Worm (Caenorhabditis elegans) whole organism, early embryonic: ENCODE results near the gene tnt-2.

Experiments
- B0310.2 ChIP-seq: sonication (generic microtip); optimal IDR thresholded peaks from 2 replicates; lab custom pipeline; 2016; ENCODE audit warnings: mild to moderate bottlenecking, missing genetic modification characterization, missing compliant biosample characterization
- F13C5.2 ChIP-seq: sonication (generic microtip); optimal IDR thresholded peaks from 2 replicates; lab custom pipeline; 2017; ENCODE audit warnings: mild to moderate bottlenecking, missing genetic modification characterization, inconsistent platforms, missing compliant biosample characterization
- aly-1 ChIP-seq: sonication (generic microtip); optimal IDR thresholded peaks from 2 replicates; lab custom pipeline; 2016; ENCODE audit warnings: missing genetic modification characterization, missing compliant biosample characterization
- ama-1 ChIP-seq: fragments of 150-350 bp; optimal IDR thresholded peaks from 2 replicates; lab custom pipeline; 2014
- ceh-13 ChIP-seq: fragments of 200-800 bp; sonication (Bioruptor generic); optimal IDR thresholded peaks from 2 replicates; lab custom pipeline; 2018; ENCODE audit warnings: mild to moderate bottlenecking, missing genetic modification characterization, missing compliant biosample characterization
- ceh-36 ChIP-seq: sonication (generic microtip); optimal IDR thresholded peaks from 2 replicates; lab custom pipeline; 2016; ENCODE audit warnings: missing genetic modification characterization, inconsistent platforms, missing compliant biosample characterization
- ets-7 ChIP-seq: sonication (generic microtip); optimal IDR thresholded peaks from 2 replicates; lab custom pipeline; 2016; ENCODE audit warnings: missing genotype, missing genetic modification characterization, missing compliant biosample characterization
- flt-1 ChIP-seq: fragments of 200-800 bp; sonication (Bioruptor generic); IDR thresholded peaks from 2 replicates; pipeline ENCODE4 v1.3.6; 2022; ENCODE audit warnings: missing genetic modification characterization, missing compliant biosample characterization
- hmbx-1 ChIP-seq: sonication (generic microtip); optimal IDR thresholded peaks from 2 replicates; lab custom pipeline; 2016; ENCODE audit warnings: mild to moderate bottlenecking, missing genetic modification characterization, missing compliant biosample characterization
- hmg-4 ChIP-seq: fragments of 200-800 bp; sonication (Bioruptor generic); optimal IDR thresholded peaks from 2 replicates; lab custom pipeline; 2018; ENCODE audit warnings: mild to moderate bottlenecking, missing genetic modification characterization, missing compliant biosample characterization
- hnd-1 ChIP-seq: sonication (generic microtip); optimal IDR thresholded peaks from 2 replicates; lab custom pipeline; 2016; ENCODE audit warnings: missing genetic modification characterization, missing compliant biosample characterization
- pes-1 ChIP-seq: fragments of 200-800 bp; sonication (Bioruptor generic); IDR thresholded peaks from 2 replicates; pipeline ENCODE4 v1.3.6; 2022; ENCODE audit warnings: missing genetic modification reagents, missing genetic modification characterization, missing compliant biosample characterization
- scrt-1 ChIP-seq: fragments of 200-800 bp; sonication (Bioruptor generic); IDR thresholded peaks from 2 replicates; pipeline ENCODE4 v1.3.6; 2022; ENCODE audit warnings: missing genetic modification characterization, missing compliant biosample characterization
- sea-1 ChIP-seq: fragments of 200-800 bp; sonication (Bioruptor generic); conservative IDR thresholded peaks from 2 replicates; pipeline ENCODE4 v1.3.6; 2022; ENCODE audit warnings: missing genetic modification characterization, missing compliant biosample characterization
- tbx-11 ChIP-seq: fragments of 200-800 bp; sonication (Bioruptor generic); IDR thresholded peaks from 2 replicates; pipeline ENCODE4 v1.3.6; 2022; ENCODE audit warnings: missing genetic modification characterization, missing compliant biosample characterization
- tbx-37 ChIP-seq: fragments of 200-800 bp; sonication (Bioruptor generic); conservative IDR thresholded peaks from 2 replicates; pipeline ENCODE4 v1.3.6; 2022; ENCODE audit warnings: missing genetic modification reagents, missing genetic modification characterization, missing compliant biosample characterization
- tra-4 ChIP-seq: sonication (generic microtip); optimal IDR thresholded peaks from 2 replicates; lab custom pipeline; 2017; ENCODE audit warnings: missing genetic modification characterization, missing compliant biosample characterization

tnt-2 gene

DNA sequence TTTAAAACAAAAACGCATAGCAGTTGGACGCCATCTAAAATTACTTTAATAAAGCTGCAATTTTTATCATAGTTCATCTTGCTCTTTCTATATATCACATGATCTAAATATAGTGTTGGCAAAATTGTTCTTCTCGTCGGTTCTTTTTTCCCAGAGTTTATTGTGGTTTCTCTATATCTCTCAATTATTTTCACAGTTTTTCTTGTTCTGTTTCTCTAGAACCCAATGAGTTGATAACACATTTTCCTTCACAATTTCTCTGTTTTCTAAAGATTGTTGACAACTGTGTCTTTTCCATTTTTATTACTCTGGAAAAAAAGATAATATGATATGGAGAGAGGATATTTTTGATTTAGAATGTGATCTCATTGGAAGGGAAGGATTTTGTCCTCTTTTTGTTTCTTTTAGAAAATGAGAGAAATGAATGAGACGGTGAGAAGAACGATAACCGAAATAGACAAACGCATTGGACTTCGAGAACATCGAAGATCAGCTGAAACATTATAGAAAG, 31.0 kb upstream of the tnt-2 start:
- TF ChIP-seq scrt-1 (GFP tag; lab: Robert Waterston, UW) (no peak), tbx-11 (no peak), pes-1 (no peak), aly-1 (tag; lab: Kevin White, UChicago) (no peak)

DNA sequence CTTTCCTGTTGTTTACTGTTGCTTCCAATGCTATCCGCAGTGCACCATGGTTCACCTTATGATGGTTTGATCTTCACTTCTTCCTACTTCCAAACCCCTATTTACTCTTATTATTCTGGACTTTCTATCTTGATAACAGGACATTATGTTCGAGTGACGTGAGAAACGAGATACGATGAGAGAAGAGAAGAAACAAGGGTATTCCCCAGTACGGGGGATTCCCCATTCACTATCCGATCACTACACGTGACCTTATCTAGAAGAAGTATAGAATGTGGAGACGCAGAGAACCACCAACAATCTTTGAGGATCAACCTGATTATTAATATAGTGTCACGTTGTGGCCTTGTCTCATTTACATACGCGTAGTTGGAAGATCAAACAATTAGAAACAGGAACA, 29.2 kb upstream of the tnt-2 start:
- no peak for TF ChIP-seq ceh-13
- TF ChIP-seq F13C5.2, result no peak
- TF ChIP-seq tra-4 (tag; lab: Kevin White, UChicago), result no peak
- no peak for TF ChIP-seq pes-1
- no peak for TF ChIP-seq scrt-1 (GFP tag; lab: Robert Waterston, UW)
- no peak for TF ChIP-seq tbx-37 (GFP tag; lab: Robert Waterston, UW)
- no peak for TF ChIP-seq sea-1 (GFP tag; lab: Robert Waterston, UW)
- TF ChIP-seq flt-1 (GFP tag; lab: Robert Waterston, UW), result no peak
- no peak for TF ChIP-seq ceh-36 (tag; lab: Kevin White, UChicago)
- no peak for TF ChIP-seq aly-1 (tag; lab: Kevin White, UChicago)
- no peak for TF ChIP-seq hmbx-1
- TF ChIP-seq ama-1 (lab: Kevin White, UChicago), result no peak
- no peak for TF ChIP-seq B0310.2 (tag; lab: Kevin White, UChicago)
- TF ChIP-seq tbx-11, result no peak
- no peak for TF ChIP-seq ets-7
- TF ChIP-seq hnd-1, result no peak
- TF ChIP-seq hmg-4 (GFP tag; lab: Kevin White, UChicago), result no peak

DNA sequence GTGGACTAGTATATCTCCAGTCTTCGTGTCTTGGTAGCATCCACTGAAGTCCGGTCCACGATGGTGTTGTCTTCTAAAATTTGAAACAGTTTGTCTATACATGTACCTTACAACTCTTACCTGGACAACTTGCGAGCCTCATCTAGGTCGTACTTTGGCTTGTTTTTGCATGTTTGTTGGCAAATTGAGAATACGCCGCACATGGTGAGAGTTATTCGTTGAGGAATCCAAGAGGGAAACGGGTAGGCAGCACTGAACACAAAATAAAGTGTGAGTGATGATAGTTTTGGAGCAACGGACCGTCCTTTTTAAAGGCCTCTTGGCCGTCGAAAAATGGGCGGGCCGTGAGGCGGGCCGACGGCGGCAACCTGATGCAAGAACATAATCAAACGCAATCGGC, 27.3 kb upstream of the tnt-2 start, which contains the start of gene asns-2:
asns-2 (minus strand) TSS at position 282 of the 400 bp plus-strand sequence.
- TF ChIP-seq aly-1 (tag; lab: Kevin White, UChicago) (peak; percentile 13), tra-4 (tag; lab: Kevin White, UChicago) (no peak)

DNA sequence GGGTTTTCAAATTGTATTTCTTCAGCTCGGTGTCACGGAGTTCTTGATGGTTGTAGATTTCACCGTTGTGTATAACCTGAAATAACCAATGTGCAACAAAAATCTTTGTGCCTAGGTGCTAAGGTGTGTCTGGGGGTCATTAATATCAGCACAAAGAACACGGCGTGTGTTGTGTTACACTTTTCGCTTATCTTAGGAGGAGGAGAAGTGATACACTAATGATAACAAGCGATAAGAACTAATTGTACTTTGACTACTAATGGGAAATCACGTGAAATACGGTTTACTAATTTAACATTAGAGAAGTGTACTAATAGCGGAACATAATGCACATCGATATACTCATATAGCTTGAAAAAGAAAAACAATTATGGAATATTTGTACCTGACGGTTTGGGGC, 26.9 kb upstream of the tnt-2 start:
- no peak for TF ChIP-seq hnd-1
- TF ChIP-seq scrt-1 (GFP tag; lab: Robert Waterston, UW), result no peak
- TF ChIP-seq ets-7, result no peak
- TF ChIP-seq ama-1 (lab: Kevin White, UChicago), result no peak
- no peak for TF ChIP-seq hmg-4 (GFP tag; lab: Kevin White, UChicago)
- TF ChIP-seq sea-1 (GFP tag; lab: Robert Waterston, UW), result no peak
- no peak for TF ChIP-seq ceh-36 (tag; lab: Kevin White, UChicago)
- TF ChIP-seq B0310.2 (tag; lab: Kevin White, UChicago), result no peak
- TF ChIP-seq F13C5.2, result no peak
- TF ChIP-seq aly-1 (tag; lab: Kevin White, UChicago), result no peak
- TF ChIP-seq ceh-13, result no peak
- no peak for TF ChIP-seq pes-1
- TF ChIP-seq tbx-11, result no peak
- no peak for TF ChIP-seq flt-1 (GFP tag; lab: Robert Waterston, UW)

DNA sequence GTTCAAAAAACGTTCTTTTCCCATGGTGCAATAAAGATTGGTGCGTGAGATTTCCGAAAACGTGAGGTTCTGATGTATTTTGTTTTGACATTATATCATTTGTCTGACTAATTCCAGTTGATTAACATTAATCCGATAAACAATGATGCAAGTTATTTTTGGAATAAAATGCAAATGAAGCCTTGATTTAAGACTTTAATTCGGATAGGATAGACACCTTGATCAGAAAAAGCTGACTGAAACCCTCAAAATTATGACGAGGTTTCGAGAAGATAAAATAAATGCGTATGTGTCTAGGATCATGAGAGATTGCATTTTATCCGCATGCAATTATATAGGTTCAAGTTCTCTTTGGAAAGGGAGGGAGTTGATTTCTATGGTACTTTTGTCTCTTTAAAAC, 22.2 kb upstream of the tnt-2 start:
- no peak for TF ChIP-seq tbx-37 (GFP tag; lab: Robert Waterston, UW)
- no peak for TF ChIP-seq scrt-1 (GFP tag; lab: Robert Waterston, UW)
- no peak for TF ChIP-seq tbx-11
- TF ChIP-seq hmbx-1, result no peak
- TF ChIP-seq ets-7, result no peak
- TF ChIP-seq ceh-13, result no peak
- TF ChIP-seq tra-4 (tag; lab: Kevin White, UChicago), result no peak
- TF ChIP-seq ama-1 (lab: Kevin White, UChicago), result no peak
- TF ChIP-seq flt-1 (GFP tag; lab: Robert Waterston, UW), result no peak
- TF ChIP-seq ceh-36 (tag; lab: Kevin White, UChicago), result no peak
- no peak for TF ChIP-seq sea-1 (GFP tag; lab: Robert Waterston, UW)

DNA sequence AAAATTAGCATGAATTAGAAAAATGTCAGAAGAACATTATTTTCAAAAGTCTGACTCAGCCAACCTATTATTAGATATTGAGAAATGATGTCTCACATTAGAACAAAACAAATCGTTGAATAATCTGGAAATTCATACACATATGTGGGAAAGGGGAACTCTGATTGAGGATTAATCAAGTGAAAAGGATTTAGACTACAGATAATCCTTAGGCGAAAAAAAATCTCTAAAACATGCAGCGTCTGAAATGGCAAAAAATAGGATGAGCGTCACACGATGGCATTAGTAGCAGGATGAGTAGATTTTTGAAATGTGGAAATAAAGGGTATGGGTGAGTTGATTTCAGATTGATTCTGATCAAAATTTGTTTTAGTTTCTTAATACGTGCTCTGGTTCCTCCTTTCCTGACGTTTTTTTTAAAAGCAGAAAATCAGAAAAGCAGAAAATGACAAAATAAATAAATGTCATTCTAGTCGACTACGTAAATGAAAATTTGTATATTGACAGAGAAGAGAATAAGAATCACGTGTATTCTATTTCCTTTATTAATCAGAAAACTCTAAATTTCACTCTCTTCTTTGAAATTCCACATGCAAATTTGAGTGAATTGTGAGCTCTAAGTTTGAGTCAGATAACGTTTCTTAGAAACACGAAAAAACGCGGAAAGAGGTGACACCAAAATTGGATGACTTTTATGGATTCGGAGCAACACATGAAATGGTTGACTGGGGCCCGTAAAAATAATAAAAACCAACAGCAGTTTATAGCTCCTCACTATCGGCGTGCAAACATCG, 21.0 kb upstream of the tnt-2 start:
- no peak for TF ChIP-seq ceh-13
- no peak for TF ChIP-seq ceh-36 (tag; lab: Kevin White, UChicago)
- no peak for TF ChIP-seq ama-1 (lab: Kevin White, UChicago)
- no peak for TF ChIP-seq B0310.2 (tag; lab: Kevin White, UChicago)
- TF ChIP-seq aly-1 (tag; lab: Kevin White, UChicago), result no peak
- no peak for TF ChIP-seq ets-7
- TF ChIP-seq F13C5.2, result no peak
- no peak for TF ChIP-seq hnd-1
- no peak for TF ChIP-seq tra-4 (tag; lab: Kevin White, UChicago)
- TF ChIP-seq sea-1 (GFP tag; lab: Robert Waterston, UW), result no peak
- no peak for TF ChIP-seq hmg-4 (GFP tag; lab: Kevin White, UChicago)
- no peak for TF ChIP-seq flt-1 (GFP tag; lab: Robert Waterston, UW)

DNA sequence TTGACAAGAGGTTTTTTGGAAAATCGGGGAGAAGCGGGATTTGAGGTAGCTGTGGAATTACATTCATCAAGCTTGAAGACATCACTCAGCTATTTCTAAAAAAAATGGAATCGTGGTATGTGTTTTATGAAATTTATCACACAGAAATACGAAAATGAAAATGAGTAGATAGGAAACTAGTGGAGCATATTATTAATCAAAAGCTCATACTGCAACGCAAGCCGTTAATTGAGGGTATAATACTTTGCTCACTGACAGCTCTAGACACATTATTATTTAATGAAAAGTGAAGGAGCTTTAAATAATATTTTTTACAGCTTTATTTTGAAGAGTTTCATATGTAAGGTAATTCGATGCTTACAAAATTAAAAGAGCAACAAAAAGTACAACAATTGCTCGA, 19.5 kb upstream of the tnt-2 start, which contains the start of gene M02D8.7:
M02D8.7 (minus strand) TSS at position 101 of the 400 bp plus-strand sequence.
- TF ChIP-seq flt-1 (GFP tag; lab: Robert Waterston, UW), result no peak
- no peak for TF ChIP-seq hnd-1
- no peak for TF ChIP-seq tra-4 (tag; lab: Kevin White, UChicago)
- TF ChIP-seq hmbx-1, result no peak
- TF ChIP-seq ceh-36 (tag; lab: Kevin White, UChicago), result no peak
- no peak for TF ChIP-seq F13C5.2
- no peak for TF ChIP-seq pes-1
- no peak for TF ChIP-seq sea-1 (GFP tag; lab: Robert Waterston, UW)
- TF ChIP-seq tbx-37 (GFP tag; lab: Robert Waterston, UW), result no peak
- TF ChIP-seq ets-7, result no peak
- no peak for TF ChIP-seq ceh-13
- TF ChIP-seq scrt-1 (GFP tag; lab: Robert Waterston, UW), result no peak
- TF ChIP-seq tbx-11, result no peak
- no peak for TF ChIP-seq aly-1 (tag; lab: Kevin White, UChicago)
- no peak for TF ChIP-seq B0310.2 (tag; lab: Kevin White, UChicago)
- TF ChIP-seq ama-1 (lab: Kevin White, UChicago), result no peak
- TF ChIP-seq hmg-4 (GFP tag; lab: Kevin White, UChicago), result no peak
